Fruit fly (Drosophila melanogaster) S2 (cell line): Measurements from ENCODE around the gene CG43179.

Source experiments
- CG8478 ChIP-seq: fragments of >200 bp; optimal IDR thresholded peaks from 2 replicates; lab custom pipeline; 2018
- CTCF ChIP-seq, 2 experiments: fragments of >200 bp; optimal IDR thresholded peaks; 2 replicates each; lab custom pipeline; 2018

The CG43179 gene

dm6 chr3R:14288669-14289383 is 32.9 kb downstream of the CG43179 start, which contains the start of gene red:
TSS of gene red (plus strand) at chr3R:14289071.
- no peak for TF ChIP-seq CTCF (optimal IDR thresholded peaks at IDR 0.05; lab: Kevin White, UChicago)
- TF ChIP-seq CG8478 (lab: Kevin White, UChicago): no peak

DNA sequence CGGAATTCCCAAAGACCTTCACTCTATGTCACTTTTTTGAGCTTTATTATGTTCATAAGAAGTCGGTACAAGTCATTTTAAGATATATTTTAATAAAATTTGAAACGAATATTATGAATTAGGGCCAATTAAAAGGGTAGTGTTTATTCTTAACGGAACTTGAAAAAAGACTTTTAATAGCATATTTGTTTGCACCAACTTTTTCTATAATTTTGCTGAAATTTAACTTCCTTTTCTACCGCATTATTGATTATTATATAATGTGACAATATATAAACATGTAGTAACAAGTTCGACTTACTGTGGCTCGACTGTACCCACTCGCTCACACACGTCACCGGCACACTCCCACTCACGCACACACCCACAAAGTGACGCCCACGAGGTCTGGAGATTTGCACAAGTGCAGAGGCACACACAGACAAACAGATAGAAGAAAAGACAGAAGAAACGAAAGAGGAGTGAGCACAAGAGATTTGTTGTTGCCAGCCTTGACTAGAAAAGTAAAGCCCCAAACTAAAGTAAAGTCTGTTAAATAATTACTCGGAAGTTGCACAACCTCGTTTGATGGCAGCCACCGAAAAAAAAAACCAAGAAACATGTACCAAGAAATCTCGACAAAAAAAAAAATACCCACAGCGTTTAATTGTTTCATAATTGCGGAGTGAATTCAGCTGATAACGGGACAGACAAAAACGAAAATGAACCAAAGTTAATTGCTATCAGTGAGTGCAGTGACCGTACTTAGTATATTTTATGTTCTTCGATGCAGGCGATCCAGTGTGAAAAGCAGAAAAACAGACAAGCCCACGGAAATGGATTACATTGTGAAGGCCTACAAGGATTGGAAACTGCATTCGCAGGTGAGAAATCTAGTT is 34.3 kb downstream of the CG43179 start:
- TF ChIP-seq CG8478 (lab: Kevin White, UChicago): no peak
- no peak for TF ChIP-seq CTCF (optimal IDR thresholded peaks at IDR 0.05; lab: Kevin White, UChicago)

DNA sequence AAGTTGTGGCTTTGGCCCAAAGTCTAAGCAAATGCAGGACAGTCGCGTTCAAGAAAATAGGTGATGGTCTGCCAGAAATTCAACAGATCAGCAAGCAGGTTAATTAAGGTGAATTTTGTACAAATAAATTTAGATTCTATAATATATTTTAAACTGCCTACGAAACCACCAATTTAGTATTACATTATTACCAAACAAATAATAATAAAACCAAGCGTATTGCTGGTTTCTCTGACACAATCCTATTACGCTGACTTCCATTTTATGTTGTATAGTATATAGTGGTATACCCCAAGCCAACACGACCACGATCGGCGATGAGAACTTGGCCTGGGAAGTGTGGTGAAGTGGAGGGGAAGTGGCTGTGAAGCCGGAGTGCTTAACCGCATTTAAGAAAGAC is 35.5 kb downstream of the CG43179 start:
- TF ChIP-seq CTCF (optimal IDR thresholded peaks at IDR 0.05; lab: Kevin White, UChicago) (no peak), CG8478 (lab: Kevin White, UChicago) (no peak)

- TF ChIP-seq CTCF (optimal IDR thresholded peaks at IDR 0.05; lab: Kevin White, UChicago): no peak
Observed at dm6 chr3R:14292307-14292711, 36.4 kb downstream of the CG43179 start.

DNA sequence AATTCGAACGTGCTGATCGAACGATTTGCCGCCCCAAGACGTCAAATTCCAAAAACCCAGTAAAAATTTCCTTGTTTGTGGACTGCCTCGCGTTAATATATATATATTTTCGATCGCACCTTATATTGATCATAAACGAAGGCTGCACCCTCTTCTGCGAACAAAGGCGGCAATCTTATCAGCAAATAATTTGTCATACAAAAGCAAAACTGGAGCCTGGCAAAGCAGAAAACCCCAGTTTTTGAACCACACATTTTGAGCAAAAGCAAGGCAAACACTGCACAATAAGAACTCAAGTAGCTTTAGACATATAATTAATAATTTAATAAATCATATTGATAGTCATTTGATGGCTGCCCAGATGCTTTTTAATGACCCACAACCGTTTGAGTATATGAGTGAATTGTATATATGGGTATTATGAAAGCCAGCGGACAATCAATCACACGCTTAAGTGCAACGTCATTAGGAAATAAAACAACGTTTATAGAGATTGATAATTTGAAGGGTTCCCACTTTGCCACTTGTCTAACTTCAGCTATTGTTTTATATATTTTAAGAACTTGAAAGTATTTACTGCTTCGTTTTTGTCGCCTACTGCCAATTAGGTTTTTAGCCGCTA is 38.6 kb downstream of the CG43179 start:
- TF ChIP-seq CTCF (optimal IDR thresholded peaks at IDR 0.05; lab: Kevin White, UChicago) (no peak), CG8478 (lab: Kevin White, UChicago) (no peak)

DNA sequence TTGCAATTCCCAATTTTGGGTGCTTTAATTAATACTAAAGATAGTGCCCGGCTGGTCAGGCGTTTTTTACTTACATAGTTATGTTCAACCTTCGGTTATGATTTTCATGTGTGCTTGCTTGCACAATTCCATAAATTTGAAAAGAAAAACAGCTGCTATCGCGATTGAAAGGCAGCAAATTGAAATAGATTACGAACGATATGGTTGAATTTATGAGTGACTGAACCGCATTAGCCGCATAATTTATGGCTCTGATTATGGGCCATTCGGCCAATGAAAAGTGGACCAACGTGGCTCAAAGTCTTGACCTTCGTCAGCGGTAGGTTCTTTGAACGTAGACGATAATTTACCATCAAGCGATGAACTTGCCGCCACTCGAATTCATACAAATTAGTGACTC is 40.2 kb downstream of the CG43179 start:
- TF ChIP-seq CG8478 (lab: Kevin White, UChicago): no peak
- TF ChIP-seq CTCF (optimal IDR thresholded peaks at IDR 0.05; lab: Kevin White, UChicago): no peak

DNA sequence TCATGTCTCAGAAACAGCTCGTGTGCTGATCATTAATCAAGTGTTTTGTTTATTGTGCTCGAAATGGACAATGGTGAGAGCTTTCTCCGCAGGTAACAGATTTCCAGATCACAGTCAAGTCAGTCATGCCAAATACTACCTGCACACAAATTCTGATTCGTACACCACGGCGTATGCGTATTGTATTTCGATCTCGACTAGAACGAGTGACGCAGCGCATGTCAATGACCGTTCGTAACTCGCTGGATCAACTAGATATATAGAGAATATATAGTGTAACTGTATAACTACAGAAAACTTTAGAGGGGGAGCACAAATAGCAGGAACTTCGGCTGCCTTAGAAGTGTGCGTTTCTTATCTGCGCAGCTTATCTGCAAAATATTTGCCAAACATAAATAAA is 40.8 kb downstream of the CG43179 start:
- TF ChIP-seq CG8478 (lab: Kevin White, UChicago) (no peak), CTCF (optimal IDR thresholded peaks at IDR 0.05; lab: Kevin White, UChicago) (no peak)

DNA sequence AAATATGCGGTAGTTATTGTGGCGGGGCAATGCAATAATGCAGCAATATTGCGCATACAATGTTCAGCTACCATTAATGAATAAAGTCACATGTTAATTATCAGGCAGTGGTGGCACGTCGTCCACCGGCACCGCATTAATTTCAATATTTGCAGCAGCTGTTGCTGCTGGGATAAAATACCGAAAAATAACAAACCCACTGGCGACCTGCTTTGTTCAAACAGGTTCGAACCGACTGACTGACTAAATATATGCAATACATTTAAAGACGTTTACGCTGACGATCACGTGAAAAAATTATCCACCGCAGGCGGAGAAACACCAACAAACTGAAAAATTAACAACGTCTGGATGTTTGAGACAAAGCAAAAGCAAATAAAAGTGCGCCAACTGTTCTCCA is 41.6 kb downstream of the CG43179 start:
- no peak for TF ChIP-seq CG8478 (lab: Kevin White, UChicago)
- no peak for TF ChIP-seq CTCF (optimal IDR thresholded peaks at IDR 0.05; lab: Kevin White, UChicago)

DNA sequence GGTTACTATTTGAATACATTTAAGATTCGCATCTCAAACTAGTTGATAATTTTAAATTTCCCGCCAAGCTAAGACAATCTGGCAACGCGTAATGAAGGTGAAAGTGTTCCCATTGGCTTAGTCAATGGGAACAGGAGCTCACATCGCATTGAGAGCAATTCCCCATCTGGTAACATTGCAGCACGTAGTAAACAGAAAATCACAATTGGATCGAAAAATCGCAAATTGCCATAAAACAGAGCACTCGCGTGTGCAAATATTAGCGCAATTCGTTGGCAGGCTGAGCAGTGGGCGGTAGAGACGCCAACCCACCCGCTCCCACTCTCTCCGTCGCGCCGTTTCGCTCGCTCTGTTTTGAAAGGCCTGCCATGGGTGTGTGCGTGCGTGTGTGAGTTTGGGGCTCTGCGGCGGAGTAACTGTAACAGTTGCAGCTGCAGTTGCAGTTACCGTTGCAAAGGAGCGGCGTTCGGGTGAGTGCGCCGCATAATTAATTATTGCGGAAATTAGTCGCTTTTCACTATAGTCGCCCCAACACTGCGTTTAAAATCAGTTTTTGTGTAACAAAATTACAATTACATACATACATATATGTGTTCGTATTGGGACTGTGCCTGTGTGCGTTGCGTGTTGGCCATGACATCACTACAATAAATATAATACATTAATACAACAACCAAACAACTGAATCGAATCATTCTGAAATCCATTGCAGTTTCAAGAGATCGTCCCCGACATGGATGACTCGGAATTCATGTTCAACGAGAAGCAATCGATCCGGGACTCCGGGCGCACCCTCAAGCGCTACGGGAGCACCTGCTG is 42.4 kb downstream of the CG43179 start:
- TF ChIP-seq CG8478 (lab: Kevin White, UChicago) (no peak), CTCF (optimal IDR thresholded peaks at IDR 0.05; lab: Kevin White, UChicago) (no peak)

DNA sequence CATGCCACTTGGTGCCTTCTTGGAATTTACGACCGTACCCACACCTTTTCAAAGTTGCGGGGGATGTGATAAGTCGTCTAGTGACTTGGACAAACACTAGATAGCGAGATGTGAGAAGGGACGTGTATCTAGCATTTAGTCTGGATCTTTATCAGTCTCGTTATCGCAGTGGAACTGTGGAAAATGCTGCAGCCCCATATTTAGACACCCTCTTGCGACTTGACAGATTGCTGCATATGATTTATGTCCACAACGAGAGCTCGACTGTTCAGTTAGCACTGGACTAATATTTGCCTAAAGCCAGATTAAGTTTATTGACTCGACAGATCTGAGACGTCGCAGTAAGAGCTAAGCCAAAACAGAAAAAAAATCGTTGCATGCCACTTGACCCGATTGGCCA is 44.0 kb downstream of the CG43179 start:
- no peak for TF ChIP-seq CG8478 (lab: Kevin White, UChicago)
- no peak for TF ChIP-seq CTCF (optimal IDR thresholded peaks at IDR 0.05; lab: Kevin White, UChicago)

DNA sequence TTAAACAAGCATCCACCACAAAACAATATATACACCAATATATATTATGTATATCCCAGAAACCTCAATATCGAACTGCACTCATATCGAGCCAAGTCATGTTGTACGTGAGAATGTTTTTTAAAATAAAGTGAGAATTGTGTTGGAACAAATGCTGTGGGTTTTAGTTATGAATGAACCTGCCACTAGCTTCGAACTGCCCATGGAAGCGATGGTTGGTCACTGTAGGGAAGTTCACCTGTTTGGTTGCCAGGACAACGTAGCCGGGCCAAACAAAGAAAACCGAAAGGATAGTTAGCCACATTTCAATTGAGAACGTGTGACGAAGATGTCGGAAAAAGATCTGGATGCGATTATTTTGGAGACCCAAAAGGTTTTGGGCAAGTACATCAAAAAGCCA is 46.2 kb downstream of the CG43179 start, which contains the start of gene IFT54:
Gene IFT54, plus strand, starts transcription at position 301 of the 400 bp plus-strand sequence.
- no peak for TF ChIP-seq CTCF (optimal IDR thresholded peaks at IDR 0.05; lab: Kevin White, UChicago)
- no peak for TF ChIP-seq CG8478 (lab: Kevin White, UChicago)
